Worm (Caenorhabditis elegans): ENCODE measurements around the gene B0393.5.

The B0393.5 gene

ce11 chrIII:4762846-4763245 lies 2.7 kb upstream of the B0393.5 start:
- TF ChIP-seq R02D3.7 (tag; optimal IDR thresholded peaks at IDR 0.05) (no peak), ztf-4 (tag; optimal IDR thresholded peaks at IDR 0.05) (no peak), lin-15B (tag; optimal IDR thresholded peaks at IDR 0.05) (no peak)

ce11 chrIII:4763509-4763908 lies 2.1 kb upstream of the B0393.5 start, which contains the start of gene B0393.4:
B0393.4 (minus strand) TSS chrIII:4763609.
- TF ChIP-seq ceh-16 (tag; optimal IDR thresholded peaks at IDR 0.05) (no peak), nhr-77 (tag; optimal IDR thresholded peaks at IDR 0.05) (no peak), ama-1 (optimal IDR thresholded peaks at IDR 0.05) (no peak), nhr-43 (tag; optimal IDR thresholded peaks at IDR 0.05; ENCODE audit: poor library complexity, severe bottlenecking) (no peak), elt-2 (tag; optimal IDR thresholded peaks at IDR 0.05) (no peak), fkh-10 (GFP tag; optimal IDR thresholded peaks at IDR 0.05) (no peak), pqm-1 (tag; optimal IDR thresholded peaks at IDR 0.05) (no peak), sea-2 (GFP tag; optimal IDR thresholded peaks at IDR 0.05) (no peak), mml-1 (tag; optimal IDR thresholded peaks at IDR 0.05) (no peak), unc-39 (tag; optimal IDR thresholded peaks at IDR 0.05) (no peak), lin-15B (tag; optimal IDR thresholded peaks at IDR 0.05) (no peak), ceh-9 (tag; optimal IDR thresholded peaks at IDR 0.05) (no peak)

- TF ChIP-seq tbx-2 (tag; optimal IDR thresholded peaks at IDR 0.05) (no peak), elt-2 (tag; optimal IDR thresholded peaks at IDR 0.05) (no peak), ama-1 (optimal IDR thresholded peaks at IDR 0.05) (no peak), mml-1 (tag; optimal IDR thresholded peaks at IDR 0.05) (no peak), ztf-4 (tag; optimal IDR thresholded peaks at IDR 0.05) (no peak), skn-1 (tag; optimal IDR thresholded peaks at IDR 0.05) (no peak), eor-1 (tag; optimal IDR thresholded peaks at IDR 0.05) (no peak), R02D3.7 (tag; optimal IDR thresholded peaks at IDR 0.05) (no peak), nhr-28 (tag; optimal IDR thresholded peaks at IDR 0.05) (no peak), zag-1 (tag; optimal IDR thresholded peaks at IDR 0.05) (no peak), elt-3 (tag; optimal IDR thresholded peaks at IDR 0.05) (no peak), nhr-12 (tag; optimal IDR thresholded peaks at IDR 0.05) (no peak), ceh-16 (tag; optimal IDR thresholded peaks at IDR 0.05) (no peak), pqm-1 (tag; optimal IDR thresholded peaks at IDR 0.05) (no peak), ceh-9 (tag; optimal IDR thresholded peaks at IDR 0.05) (no peak), nhr-43 (tag; optimal IDR thresholded peaks at IDR 0.05; ENCODE audit: poor library complexity, severe bottlenecking) (no peak), fkh-2 (tag; optimal IDR thresholded peaks at IDR 0.05) (no peak)
Observed at ce11 chrIII:4766842-4767241, 1.3 kb downstream of the B0393.5 start.

ce11 chrIII:4767869-4768645 lies 2.5 kb downstream of the B0393.5 start:
- TF ChIP-seq fkh-10 (GFP tag; optimal IDR thresholded peaks at IDR 0.05) (no peak), hmg-11 (tag; optimal IDR thresholded peaks at IDR 0.05) (no peak), nhr-76 (tag; optimal IDR thresholded peaks at IDR 0.05) (no peak), ceh-16 (tag; optimal IDR thresholded peaks at IDR 0.05) (no peak), ztf-11 (tag; optimal IDR thresholded peaks at IDR 0.05) (no peak), lin-15B (tag; optimal IDR thresholded peaks at IDR 0.05) (no peak)

ce11 chrIII:4778003-4778402 lies 12.4 kb downstream of the B0393.5 start, which contains the start of gene B0393.7:
B0393.7 (minus strand) TSS chrIII:4778103.
- no peak for TF ChIP-seq nfya-1 (tag; optimal IDR thresholded peaks at IDR 0.05; ENCODE audit: insufficient read depth)
- TF ChIP-seq nhr-43 (tag; optimal IDR thresholded peaks at IDR 0.05; ENCODE audit: poor library complexity, severe bottlenecking): no peak
- no peak for TF ChIP-seq zag-1 (tag; optimal IDR thresholded peaks at IDR 0.05)
- no peak for TF ChIP-seq R02D3.7 (tag; optimal IDR thresholded peaks at IDR 0.05)
- TF ChIP-seq hmg-11 (tag; optimal IDR thresholded peaks at IDR 0.05): no peak
- no peak for TF ChIP-seq ama-1 (optimal IDR thresholded peaks at IDR 0.05)
- no peak for TF ChIP-seq elt-3 (tag; optimal IDR thresholded peaks at IDR 0.05)
- TF ChIP-seq fos-1 (tag; optimal IDR thresholded peaks at IDR 0.05): no peak
- no peak for TF ChIP-seq mml-1 (tag; optimal IDR thresholded peaks at IDR 0.05)
- TF ChIP-seq jun-1 (tag; optimal IDR thresholded peaks at IDR 0.05): no peak
- no peak for TF ChIP-seq egl-27 (tag; optimal IDR thresholded peaks at IDR 0.05)
- TF ChIP-seq mdl-1 (tag; optimal IDR thresholded peaks at IDR 0.05): no peak
- no peak for TF ChIP-seq nhr-67 (tag; optimal IDR thresholded peaks at IDR 0.05)
- TF ChIP-seq nhr-12 (tag; optimal IDR thresholded peaks at IDR 0.05): no peak
- no peak for TF ChIP-seq unc-62 (GFP tag; optimal IDR thresholded peaks at IDR 0.05)
- no peak for TF ChIP-seq sea-2 (GFP tag; optimal IDR thresholded peaks at IDR 0.05)
- TF ChIP-seq snpc-4 (tag; optimal IDR thresholded peaks at IDR 0.05): no peak
